Fruit fly (Drosophila melanogaster) whole organism, prepupa: ENCODE data around the gene ppk16.

Source experiments
- CG16779 ChIP-seq: fragments of 200-800 bp; sonication (Bioruptor generic); optimal IDR thresholded peaks from 3 replicates; lab custom pipeline; 2017; ENCODE audit warnings: missing biosample characterization, mild to moderate bottlenecking, missing genetic modification characterization
- CG8632 ChIP-seq: fragments of 200-800 bp; sonication (Bioruptor generic); optimal IDR thresholded peaks from 3 replicates; lab custom pipeline; 2016; ENCODE audit warnings: missing biosample characterization, missing genetic modification characterization
- CG9139 ChIP-seq: fragments of 200-800 bp; sonication (Bioruptor generic); optimal IDR thresholded peaks from 3 replicates; lab custom pipeline; 2017; ENCODE audit warnings: missing biosample characterization, mild to moderate bottlenecking, missing genetic modification characterization
- Ets96B ChIP-seq: fragments of 200-800 bp; optimal IDR thresholded peaks from 2 replicates; lab custom pipeline; 2019; ENCODE audit warnings: missing biosample characterization, mild to moderate bottlenecking, missing genetic modification characterization, moderate library complexity
- Hr39 ChIP-seq: fragments of 200-800 bp; sonication (Bioruptor generic); optimal IDR thresholded peaks from 2 replicates; lab custom pipeline; 2016; ENCODE audit warnings: missing biosample characterization, missing genetic modification characterization
- esn ChIP-seq: fragments of 200-800 bp; sonication (Bioruptor generic); optimal IDR thresholded peaks from 2 replicates; lab custom pipeline; 2016; ENCODE audit warnings: missing biosample characterization, mild to moderate bottlenecking, missing genetic modification characterization, moderate library complexity
- fkh ChIP-seq: fragments of 200-800 bp; sonication (Bioruptor generic); optimal IDR thresholded peaks from 3 replicates; lab custom pipeline; 2017; ENCODE audit warnings: missing biosample characterization, mild to moderate bottlenecking, missing genetic modification characterization, moderate library complexity
- net ChIP-seq: fragments of 200-800 bp; sonication (Bioruptor generic); optimal IDR thresholded peaks from 3 replicates; lab custom pipeline; 2016; ENCODE audit warnings: missing biosample characterization, missing genetic modification characterization
- spab ChIP-seq: fragments of 200-800 bp; sonication (Bioruptor generic); optimal IDR thresholded peaks from 2 replicates; lab custom pipeline; 2017; ENCODE audit warnings: missing biosample characterization, mild to moderate bottlenecking, missing genetic modification characterization, missing genetic modification reagents
- ss ChIP-seq, 2 experiments: fragments of 200-800 bp; sonication (Bioruptor generic); optimal IDR thresholded peaks; 2 replicates in 1 of 2; 3 replicates in 1 of 2; lab custom pipeline; 2017 to 2018; ENCODE audit warnings: mild to moderate bottlenecking in 2 of 2, missing biosample characterization in 2 of 2, missing genetic modification characterization in 2 of 2, moderate library complexity in 1 of 2

dm6 chr2L:9731269-9731668, 43.6 kb downstream of the ppk16 start:
- TF ChIP-seq spab (GFP tag; lab: Kevin White, UChicago) (no peak), CG9139 (GFP tag; lab: Kevin White, UChicago) (no peak), net (GFP tag; lab: Kevin White, UChicago) (no peak), ss (GFP tag; optimal IDR thresholded peaks at IDR 0.05; lab: Kevin White, UChicago) (no peak), fkh (no peak), CG16779 (tag; lab: Kevin White, UChicago) (no peak), Hr39 (no peak), CG8632 (GFP tag; lab: Kevin White, UChicago) (no peak), esn (GFP tag; lab: Kevin White, UChicago) (no peak), Ets96B (no peak)
